Fruit fly (Drosophila melanogaster): ENCODE data around the gene tll.

Gene tll

DNA sequence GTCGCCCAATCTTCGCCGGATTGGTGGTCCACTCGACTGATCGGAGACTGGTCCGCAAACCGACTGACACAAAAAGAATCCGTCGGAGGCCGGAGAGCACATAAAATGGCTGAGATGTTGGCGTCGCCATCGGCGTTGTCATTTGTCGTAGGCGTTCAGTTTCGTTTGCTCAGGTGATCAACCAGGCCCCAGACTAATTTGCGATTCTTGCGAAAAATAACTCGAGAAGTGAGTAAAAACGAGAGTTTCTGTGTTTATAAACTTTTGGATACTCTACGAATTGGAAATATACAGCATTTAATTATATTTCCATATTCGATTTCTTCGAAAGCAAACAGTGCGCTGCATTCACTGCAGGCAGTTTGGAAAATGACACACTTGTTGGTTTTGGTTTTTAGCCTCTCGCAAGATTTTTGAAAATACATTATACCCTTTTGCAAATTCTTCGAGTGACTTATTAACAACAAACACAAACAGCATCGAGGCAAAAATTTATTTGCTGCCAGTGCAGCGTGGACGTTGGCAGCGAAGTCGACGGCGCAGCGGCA lies 24.1 kb downstream of the tll start, which contains the start of gene CG15546 (continued):
- TF ChIP-seq D19B (GFP tag; optimal IDR thresholded peaks at IDR 0.05) (no peak), h (optimal IDR thresholded peaks at IDR 0.05) (no peak), fu2 (GFP tag; optimal IDR thresholded peaks at IDR 0.05) (no peak), Doc2 (GFP tag; IDR thresholded peaks at IDR 0.05) (no peak), aop (GFP tag; IDR thresholded peaks at IDR 0.05) (no peak), cad (GFP tag; optimal IDR thresholded peaks at IDR 0.05) (no peak), wor (GFP tag; IDR thresholded peaks at IDR 0.05) (no peak), CG7372 (GFP tag; IDR thresholded peaks at IDR 0.05) (no peak), Ets65A (GFP tag) (peak; percentile 43), Oli (tag; optimal IDR thresholded peaks at IDR 0.05) (no peak), CG12299 (tag; optimal IDR thresholded peaks at IDR 0.05) (no peak), ems (GFP tag; optimal IDR thresholded peaks at IDR 0.05) (no peak), CG11695 (GFP tag; IDR thresholded peaks at IDR 0.05) (no peak), CG7357 (GFP tag; IDR thresholded peaks at IDR 0.05) (no peak), ash1 (GFP tag; optimal IDR thresholded peaks at IDR 0.05) (no peak), gsb (GFP tag; IDR thresholded peaks at IDR 0.05) (no peak), fd102C (GFP tag; optimal IDR thresholded peaks at IDR 0.05) (no peak), CG4730 (GFP tag; IDR thresholded peaks at IDR 0.05) (no peak), CG14860 (GFP tag; IDR thresholded peaks at IDR 0.05; ENCODE audit: partially characterized antibody) (no peak), bab2 (GFP tag; optimal IDR thresholded peaks at IDR 0.05) (no peak), danr (GFP tag; IDR thresholded peaks at IDR 0.05) (no peak), CG11093 (GFP tag; IDR thresholded peaks at IDR 0.05) (no peak), CG13296 (GFP tag; optimal IDR thresholded peaks at IDR 0.05) (no peak), CG34224 (GFP tag; IDR thresholded peaks at IDR 0.05; ENCODE audit: partially characterized antibody) (no peak), H15 (GFP tag; IDR thresholded peaks at IDR 0.05) (no peak), CG6689 (GFP tag; IDR thresholded peaks at IDR 0.05) (no peak), CG11723 (GFP tag; optimal IDR thresholded peaks at IDR 0.05) (no peak), CkIIα-i1 (GFP tag; IDR thresholded peaks at IDR 0.05) (no peak), CG2120 (GFP tag; optimal IDR thresholded peaks at IDR 0.05) (peak; percentile 25), CG10274 (GFP tag; optimal IDR thresholded peaks at IDR 0.05) (no peak), CG6272 (GFP tag; IDR thresholded peaks at IDR 0.05) (no peak), CG17385 (GFP tag; optimal IDR thresholded peaks at IDR 0.05) (no peak), inv (GFP tag; IDR thresholded peaks at IDR 0.05; ENCODE audit: partially characterized antibody) (no peak), psq (GFP tag; optimal IDR thresholded peaks at IDR 0.05) (no peak), pita (GFP tag; optimal IDR thresholded peaks at IDR 0.05) (no peak), CG9932 (GFP tag; IDR thresholded peaks at IDR 0.05) (peak; percentile 22; the same call in 1 of the 2 replicates), lab (GFP tag; optimal IDR thresholded peaks at IDR 0.05) (no peak), ap (GFP tag; IDR thresholded peaks at IDR 0.05) (no peak), sd (tag; optimal IDR thresholded peaks at IDR 0.05) (peak; percentile 3), NC2β (GFP tag; optimal IDR thresholded peaks at IDR 0.05) (no peak), Optix (GFP tag; IDR thresholded peaks at IDR 0.05) (no peak), Ada2b (GFP tag; IDR thresholded peaks at IDR 0.05) (no peak), CG4282 (GFP tag; optimal IDR thresholded peaks at IDR 0.05) (no peak), HLHmδ (GFP tag; optimal IDR thresholded peaks at IDR 0.05) (no peak), Gsc (GFP tag; IDR thresholded peaks at IDR 0.05) (no peak), CG32532 (GFP tag; IDR thresholded peaks at IDR 0.05) (peak; percentile 32; the same call in 1 of the 2 replicates), ro (GFP tag; IDR thresholded peaks at IDR 0.05) (no peak), CG6683 (GFP tag; optimal IDR thresholded peaks at IDR 0.05) (no peak), unc-4 (GFP tag; IDR thresholded peaks at IDR 0.05; ENCODE audit: partially characterized antibody) (no peak), Dip3 (GFP tag; optimal IDR thresholded peaks at IDR 0.05) (no peak), tna (GFP tag; IDR thresholded peaks at IDR 0.05; ENCODE audit: partially characterized antibody) (no peak), CG34376 (GFP tag; optimal IDR thresholded peaks at IDR 0.05) (no peak), CG31388 (GFP tag; optimal IDR thresholded peaks at IDR 0.05) (no peak)
